Worm (Caenorhabditis elegans) whole organism, L4 larva: Measurements from ENCODE around the gene T20B3.1.
A peak's percentile ranks its signal among the peaks of the same experiment; 100 is the strongest.

Experiments
- D1046.2 ChIP-seq: fragments of 200-800 bp; sonication (Bioruptor generic); IDR thresholded peaks from 2 replicates; pipeline ENCODE4 v1.3.6; 2022; ENCODE audit warnings: missing genetic modification characterization, missing compliant biosample characterization
- F10B5.3 ChIP-seq: sonication (generic microtip); optimal IDR thresholded peaks from 2 replicates; lab custom pipeline; 2016; ENCODE audit warnings: mild to moderate bottlenecking, missing genetic modification characterization, missing compliant biosample characterization
- F26F4.8 ChIP-seq: fragments of 200-800 bp; sonication (Bioruptor generic); conservative IDR thresholded peaks from 2 replicates; pipeline ENCODE4 v1.3.6; 2022; ENCODE audit warnings: missing genetic modification characterization, missing compliant biosample characterization
- F44E2.7 ChIP-seq: fragments of 200-800 bp; sonication (Bioruptor generic); IDR thresholded peaks from 2 replicates; pipeline ENCODE4 v2.1.2; 2022; ENCODE audit warnings: missing genetic modification characterization, missing compliant biosample characterization
- R02D3.7 ChIP-seq: fragments of 150-350 bp; sonication (generic microtip); optimal IDR thresholded peaks from 3 replicates; lab custom pipeline; 2014; ENCODE audit warnings: missing biosample characterization, missing genetic modification characterization
- Y48G9A.11 ChIP-seq: fragments of 200-800 bp; sonication (Bioruptor generic); IDR thresholded peaks from 2 replicates; pipeline ENCODE4 v1.3.6; 2022; ENCODE audit warnings: missing genetic modification reagents, missing genetic modification characterization, missing compliant biosample characterization
- Y5F2A.4 ChIP-seq: fragments of 200-800 bp; sonication (Bioruptor generic); optimal IDR thresholded peaks from 2 replicates; lab custom pipeline; 2018; ENCODE audit warnings: mild to moderate bottlenecking, missing genetic modification characterization, missing compliant biosample characterization
- aha-1 ChIP-seq: fragments of 150-350 bp; peaks from one replicate; lab custom pipeline; 2014; ENCODE audit warnings: missing biosample characterization, missing genetic modification characterization
- ama-1 ChIP-seq: fragments of 150-350 bp; optimal IDR thresholded peaks from 2 replicates; lab custom pipeline; 2014; ENCODE audit warnings: inconsistent platforms, mixed read lengths
- ceh-32 ChIP-seq: sonication (generic microtip); optimal IDR thresholded peaks from 2 replicates; lab custom pipeline; 2016; ENCODE audit warnings: mild to moderate bottlenecking, missing genetic modification characterization, missing compliant biosample characterization; ENCODE audit not compliant: poor library complexity
- ceh-62 ChIP-seq: sonication (generic microtip); optimal IDR thresholded peaks from 2 replicates; lab custom pipeline; 2017; ENCODE audit warnings: missing biosample characterization, missing genetic modification characterization
- daf-19 ChIP-seq: fragments of 200-800 bp; sonication (Bioruptor generic); conservative IDR thresholded peaks from 2 replicates; pipeline ENCODE4 v1.3.6; 2022; ENCODE audit warnings: missing genetic modification characterization, missing compliant biosample characterization
- dmd-8 ChIP-seq: fragments of 200-800 bp; sonication (Bioruptor generic); IDR thresholded peaks from 2 replicates; pipeline ENCODE4 v1.3.6; 2022; ENCODE audit warnings: missing genetic modification characterization, missing compliant biosample characterization
- dpl-1 ChIP-seq: fragments of 150-350 bp; optimal IDR thresholded peaks from 2 replicates; lab custom pipeline; 2014; ENCODE audit warnings: missing biosample characterization, missing genetic modification reagents, missing genetic modification characterization
- duxl-1 ChIP-seq: sonication (generic microtip); optimal IDR thresholded peaks from 2 replicates; lab custom pipeline; 2016; ENCODE audit warnings: mild to moderate bottlenecking, missing genetic modification characterization, moderate library complexity, missing compliant biosample characterization; ENCODE audit not compliant: poor library complexity
- dve-1 ChIP-seq: sonication (generic microtip); optimal IDR thresholded peaks from 2 replicates; lab custom pipeline; 2017; ENCODE audit warnings: antibody characterized with exemption, mild to moderate bottlenecking, missing genetic modification characterization, missing compliant biosample characterization; ENCODE audit not compliant: insufficient read depth
- egl-27 ChIP-seq: sonication (generic microtip); optimal IDR thresholded peaks from 3 replicates; lab custom pipeline; 2017; ENCODE audit warnings: missing biosample characterization, missing genetic modification reagents, missing genetic modification characterization
- lin-13 ChIP-seq: fragments of 150-350 bp; optimal IDR thresholded peaks from 2 replicates; lab custom pipeline; 2014; ENCODE audit warnings: missing biosample characterization, missing genetic modification reagents, missing genetic modification characterization
- lin-29 ChIP-seq: fragments of 200-800 bp; sonication (Bioruptor generic); IDR thresholded peaks from 2 replicates; pipeline ENCODE4 v1.3.6; 2022; ENCODE audit warnings: missing genetic modification reagents, missing genetic modification characterization, missing compliant biosample characterization
- lin-38 ChIP-seq: fragments of 200-800 bp; sonication (Bioruptor generic); IDR thresholded peaks from 2 replicates; pipeline ENCODE4 v1.3.6; 2022; ENCODE audit warnings: missing genetic modification reagents, missing genetic modification characterization, missing compliant biosample characterization
- lir-3 ChIP-seq: sonication (generic microtip); optimal IDR thresholded peaks from 2 replicates; lab custom pipeline; 2016; ENCODE audit warnings: mild to moderate bottlenecking, missing genetic modification characterization, missing compliant biosample characterization
- lsy-2 ChIP-seq, 2 experiments: fragments of 150-350 bp in 1 of 2; sonication (generic microtip) in 1 of 2; optimal IDR thresholded peaks; 2 replicates each; lab custom pipeline; 2014 to 2017; ENCODE audit warnings: missing biosample characterization in 2 of 2, missing genetic modification characterization in 2 of 2
- madf-5 ChIP-seq, 2 experiments: fragments of 200-800 bp; sonication (Bioruptor generic); IDR thresholded peaks; 2 replicates each; pipeline ENCODE4 v1.3.6; 2022; ENCODE audit warnings: missing compliant biosample characterization in 2 of 2, missing genetic modification characterization in 2 of 2
- madf-9 ChIP-seq: fragments of 200-800 bp; sonication (Bioruptor generic); conservative IDR thresholded peaks from 2 replicates; pipeline ENCODE4 v1.3.6; 2022; ENCODE audit warnings: missing genetic modification reagents, missing genetic modification characterization, missing compliant biosample characterization
- mep-1 ChIP-seq: fragments of 150-350 bp; sonication (generic microtip); optimal IDR thresholded peaks from 3 replicates; lab custom pipeline; 2014; ENCODE audit warnings: missing biosample characterization, missing genetic modification characterization
- mes-2 ChIP-seq: sonication (generic microtip); optimal IDR thresholded peaks from 2 replicates; lab custom pipeline; 2016; ENCODE audit warnings: missing genotype, mild to moderate bottlenecking, missing genetic modification characterization, missing compliant biosample characterization; ENCODE audit not compliant: poor library complexity, severe bottlenecking
- mxl-2 ChIP-seq: fragments of 200-800 bp; sonication (Bioruptor generic); conservative IDR thresholded peaks from 2 replicates; pipeline ENCODE4 v1.3.6; 2022; ENCODE audit warnings: missing genetic modification reagents, missing genetic modification characterization, missing compliant biosample characterization
- nhr-10 ChIP-seq: fragments of 150-350 bp; optimal IDR thresholded peaks from 2 replicates; lab custom pipeline; 2014; ENCODE audit warnings: missing biosample characterization, missing genetic modification characterization
- nhr-102 ChIP-seq: sonication (generic microtip); optimal IDR thresholded peaks from 2 replicates; lab custom pipeline; 2016; ENCODE audit warnings: mild to moderate bottlenecking, missing genetic modification characterization, moderate library complexity, missing compliant biosample characterization
- nhr-237 ChIP-seq: sonication (generic microtip); optimal IDR thresholded peaks from 2 replicates; lab custom pipeline; 2017; ENCODE audit warnings: missing biosample characterization, missing genetic modification characterization
- nhr-25 ChIP-seq: sonication (generic microtip); optimal IDR thresholded peaks from 2 replicates; lab custom pipeline; 2017; ENCODE audit warnings: missing genetic modification characterization, mild to moderate bottlenecking, missing compliant biosample characterization, antibody characterized with exemption, moderate library complexity, borderline replicate concordance; ENCODE audit not compliant: insufficient read depth
- nhr-41 ChIP-seq: fragments of 200-800 bp; sonication (Bioruptor generic); IDR thresholded peaks from 2 replicates; pipeline ENCODE4 v1.3.6; 2022; ENCODE audit warnings: missing genetic modification reagents, missing genetic modification characterization, missing compliant biosample characterization
- nhr-48 ChIP-seq: sonication (generic microtip); optimal IDR thresholded peaks from 2 replicates; lab custom pipeline; 2016; ENCODE audit warnings: mild to moderate bottlenecking, missing genetic modification characterization, missing compliant biosample characterization
- nhr-76 ChIP-seq: fragments of 150-350 bp; optimal IDR thresholded peaks from 2 replicates; lab custom pipeline; 2014; ENCODE audit warnings: missing biosample characterization, missing genetic modification characterization
- tra-1 ChIP-seq: fragments of 200-800 bp; sonication (Bioruptor generic); IDR thresholded peaks from 2 replicates; pipeline ENCODE4 v1.3.6; 2022; ENCODE audit warnings: missing genetic modification reagents, missing genetic modification characterization, missing compliant biosample characterization
- unc-130 ChIP-seq: sonication (generic microtip); optimal IDR thresholded peaks from 2 replicates; lab custom pipeline; 2016; ENCODE audit warnings: missing genetic modification reagents, missing genetic modification characterization, missing compliant biosample characterization
- unc-39 ChIP-seq: sonication (generic microtip); optimal IDR thresholded peaks from 2 replicates; lab custom pipeline; 2017; ENCODE audit warnings: missing biosample characterization, missing genetic modification characterization
- unc-62 ChIP-seq, 3 experiments: fragments of 150-350 bp in 1 of 3; sonication (generic microtip); optimal IDR thresholded peaks in 2 of 3; peaks in 1 of 3; 1 replicate in 1 of 3; 2 replicates in 2 of 3; lab custom pipeline; 2014 to 2017; ENCODE audit warnings: missing biosample characterization in 3 of 3, missing genetic modification characterization in 3 of 3, missing genetic modification reagents in 3 of 3, missing genotype in 1 of 3
- vab-7 ChIP-seq: fragments of 200-800 bp; sonication (Bioruptor generic); IDR thresholded peaks from 2 replicates; pipeline ENCODE4 v1.3.6; 2022; ENCODE audit warnings: missing genetic modification reagents, missing genetic modification characterization, missing compliant biosample characterization
- zag-1 ChIP-seq: fragments of 150-350 bp; optimal IDR thresholded peaks from 2 replicates; lab custom pipeline; 2014; ENCODE audit warnings: missing biosample characterization, missing genetic modification characterization
- zfp-3 ChIP-seq: fragments of 200-800 bp; sonication (Bioruptor generic); conservative IDR thresholded peaks from 2 replicates; pipeline ENCODE4 v1.3.6; 2022; ENCODE audit warnings: missing genetic modification reagents, missing genetic modification characterization, missing compliant biosample characterization
- zip-11 ChIP-seq: fragments of 200-800 bp; sonication (Bioruptor generic); IDR thresholded peaks from 2 replicates; pipeline ENCODE4 v1.3.6; 2022; ENCODE audit warnings: missing genetic modification characterization, missing compliant biosample characterization
- ztf-11 ChIP-seq: fragments of 150-350 bp; optimal IDR thresholded peaks from 2 replicates; lab custom pipeline; 2014; ENCODE audit warnings: missing biosample characterization, missing genetic modification characterization

The T20B3.1 gene

ce11 chrV:16794828-16795354, 20.5 kb upstream of the T20B3.1 start, which contains the start of the genes ctps-1 and pus-1 (continued):
- TF ChIP-seq dpl-1 (peak; percentile 78), dmd-8 (GFP tag; lab: Robert Waterston, UW) (no peak), F10B5.3 (tag; lab: Kevin White, UChicago) (no peak), lin-13 (GFP tag; lab: Kevin White, UChicago) (no peak), zip-11 (GFP tag; lab: Robert Waterston, UW) (no peak), mes-2 (tag; lab: Kevin White, UChicago) (peak; percentile 79), madf-5 (GFP tag; IDR thresholded peaks at IDR 0.05; lab: Robert Waterston, UW) (no peak), R02D3.7 (no peak), vab-7 (GFP tag; lab: Robert Waterston, UW) (no peak), zag-1 (tag; lab: Kevin White, UChicago) (no peak), nhr-48 (tag; lab: Kevin White, UChicago) (no peak), lir-3 (tag; lab: Kevin White, UChicago) (no peak), mxl-2 (GFP tag; lab: Robert Waterston, UW) (no peak), ceh-62 (tag; lab: Kevin White, UChicago) (no peak), dve-1 (tag; lab: Kevin White, UChicago) (peak; percentile 70), F26F4.8 (no peak), Y5F2A.4 (no peak), ztf-11 (tag; lab: Kevin White, UChicago) (no peak), ceh-32 (tag; lab: Kevin White, UChicago) (no peak), unc-39 (tag; lab: Kevin White, UChicago) (no peak), tra-1 (GFP tag; lab: Robert Waterston, UW) (0 out of 2 replicates have a peak, but pooled peaks have one; percentile 19), zfp-3 (GFP tag; lab: Robert Waterston, UW) (no peak), nhr-76 (tag; lab: Kevin White, UChicago) (no peak), duxl-1 (peak; percentile 75), unc-130 (no peak), nhr-41 (no peak), nhr-237 (tag; lab: Kevin White, UChicago) (no peak), nhr-102 (tag; lab: Kevin White, UChicago) (no peak), egl-27 (no peak)

- TF ChIP-seq lin-38 (peak; percentile 16; the same call in 1 of the 2 replicates), F26F4.8 (no peak), mes-2 (tag; lab: Kevin White, UChicago) (peak; percentile 3), aha-1 (tag; lab: Kevin White, UChicago) (peak; percentile 48)
Observed at ce11 chrV:16800484-16800883, 14.9 kb upstream of the T20B3.1 start.

- TF ChIP-seq lsy-2 (tag; optimal IDR thresholded peaks at IDR 0.05; lab: Kevin White, UChicago) = no peak
- no peak for TF ChIP-seq daf-19
- no peak for TF ChIP-seq nhr-25
- no peak for TF ChIP-seq ceh-32 (tag; lab: Kevin White, UChicago)
- TF ChIP-seq lir-3 (tag; lab: Kevin White, UChicago) = no peak
- TF ChIP-seq madf-9 = no peak
- TF ChIP-seq D1046.2 = no peak
- TF ChIP-seq unc-62 (GFP tag; optimal IDR thresholded peaks at IDR 0.05 in 1 of 2; lab: Kevin White, UChicago) = no peak
- no peak for TF ChIP-seq unc-62 (tag; optimal IDR thresholded peaks at IDR 0.05; lab: Kevin White, UChicago)
- no peak for TF ChIP-seq F44E2.7 (GFP tag; lab: Robert Waterston, UW)
- no peak for TF ChIP-seq Y48G9A.11 (GFP tag; lab: Robert Waterston, UW)
- TF ChIP-seq lin-29 (GFP tag; lab: Robert Waterston, UW) = no peak
- TF ChIP-seq nhr-102 (tag; lab: Kevin White, UChicago) = no peak
- no peak for TF ChIP-seq ama-1 (lab: Kevin White, UChicago)
- no peak for TF ChIP-seq mep-1 (tag; lab: Kevin White, UChicago)
- no peak for TF ChIP-seq lin-13 (GFP tag; lab: Kevin White, UChicago)
- no peak for TF ChIP-seq nhr-10 (tag; lab: Kevin White, UChicago)
Observed at ce11 chrV:16802572-16802971, 12.8 kb upstream of the T20B3.1 start, which contains the start of gene cand-1. TSS of gene cand-1 (plus strand) at chrV:16802872.
